Fruit fly (Drosophila melanogaster): ENCODE measurements around the gene CG14961.

CG14961 gene

DNA sequence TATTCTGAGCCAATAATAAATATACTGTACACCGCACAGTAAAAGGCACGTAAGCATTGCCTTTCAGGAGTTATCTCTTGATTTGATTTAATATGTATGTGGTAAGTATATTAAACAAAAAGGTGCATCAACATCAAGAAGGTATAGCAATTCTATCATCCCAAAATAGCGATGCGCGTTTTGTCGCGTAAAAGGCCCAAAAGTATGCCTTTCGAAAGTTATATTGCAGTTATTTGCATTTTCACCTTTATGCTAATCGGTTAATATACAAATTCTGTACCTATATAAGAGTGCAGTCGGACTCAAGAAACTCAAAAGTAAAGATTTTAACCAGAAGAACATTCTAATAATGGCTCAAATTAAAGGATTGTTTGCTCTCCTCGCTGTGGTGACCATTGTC lies 14.6 kb upstream of the CG14961 start, which contains the start of gene Drsl4:
Drsl4 (plus strand) TSS at position 333 of the 400 bp plus-strand sequence.
- TF ChIP-seq noc (tag; optimal IDR thresholded peaks at IDR 0.05), result no peak

- TF ChIP-seq noc (tag; optimal IDR thresholded peaks at IDR 0.05), result no peak
Observed at dm6 chr3L:3316441-3316840, 13.4 kb upstream of the CG14961 start, which contains the start of gene Drsl5. Gene Drsl5 (plus strand): TSS chr3L:3316781.

dm6 chr3L:3319223-3319643 lies 10.6 kb upstream of the CG14961 start, which contains the start of the genes PIG-C, CG12016 and Dpm2:
Gene PIG-C (minus strand): TSS chr3L:3319232.
Gene CG12016 (plus strand): TSS chr3L:3319555.
Gene Dpm2 (plus strand): TSS chr3L:3319555.
- TF ChIP-seq noc (tag; optimal IDR thresholded peaks at IDR 0.05), result peak; percentile 16

DNA sequence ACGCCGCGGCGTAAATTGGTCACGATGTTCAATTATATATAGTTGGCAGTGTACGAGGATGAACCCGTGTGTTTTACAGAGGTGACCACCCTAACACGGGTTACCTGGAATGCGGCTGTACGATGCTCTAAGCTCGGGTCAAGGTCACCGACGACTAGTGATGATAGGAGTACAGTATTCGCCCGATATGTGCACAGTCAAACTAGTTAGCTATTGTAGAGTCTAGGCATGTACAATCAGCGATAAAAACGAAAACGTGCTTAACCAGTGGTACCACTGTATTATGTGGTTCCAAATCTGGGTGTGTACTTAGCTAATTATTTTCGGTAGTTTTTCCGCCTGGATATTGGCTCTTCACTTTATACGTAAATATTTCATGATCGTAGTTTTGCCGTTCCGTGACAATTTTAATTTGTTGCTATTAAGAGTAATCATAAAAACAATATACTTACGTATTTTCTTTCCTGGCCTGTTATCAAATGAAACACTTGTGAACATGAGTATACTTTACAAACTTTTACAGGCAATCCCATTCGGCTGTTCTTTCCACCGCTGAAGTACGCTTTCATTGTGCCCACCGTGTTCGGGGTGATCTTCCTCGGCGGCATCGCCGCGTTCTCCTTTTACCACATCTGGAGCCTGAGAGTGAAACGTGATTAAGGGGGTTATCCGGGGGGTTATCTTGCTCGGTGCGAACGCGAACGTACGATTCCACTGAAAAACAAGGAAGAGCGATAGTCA lies 9.7 kb upstream of the CG14961 start:
- TF ChIP-seq noc (tag; optimal IDR thresholded peaks at IDR 0.05), result peak; percentile 69

dm6 chr3L:3325597-3325924 lies 4.3 kb upstream of the CG14961 start:
- no peak for TF ChIP-seq noc (tag; optimal IDR thresholded peaks at IDR 0.05)

- peak; percentile 30 for TF ChIP-seq noc (tag; optimal IDR thresholded peaks at IDR 0.05)
Observed at dm6 chr3L:3325925-3326903, 3.6 kb upstream of the CG14961 start, which contains the start of gene Gtpx. Gene Gtpx (plus strand): TSS chr3L:3326265.

DNA sequence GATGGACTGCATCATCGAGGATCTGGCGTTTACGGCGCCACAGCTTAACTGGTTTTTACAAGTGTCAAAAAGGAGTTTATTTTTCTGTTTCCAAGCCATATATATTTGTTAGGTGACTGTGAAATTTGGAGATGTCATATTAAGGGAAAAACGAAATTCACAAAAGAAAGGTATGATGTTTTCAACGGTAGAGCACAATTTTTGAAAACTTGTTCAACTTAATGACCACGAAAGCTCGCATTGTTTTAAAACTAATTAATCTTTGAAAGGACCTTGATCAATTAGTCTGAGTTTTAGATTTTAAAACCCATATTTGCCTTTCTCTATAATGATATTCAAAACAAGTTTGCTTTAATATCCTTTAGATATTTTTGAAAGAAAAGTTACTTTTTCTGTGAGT lies 1.1 kb upstream of the CG14961 start, which contains the start of gene Strip:
Strip (minus strand) TSS at position 101 of the 400 bp plus-strand sequence.
- TF ChIP-seq noc (tag; optimal IDR thresholded peaks at IDR 0.05), result no peak

DNA sequence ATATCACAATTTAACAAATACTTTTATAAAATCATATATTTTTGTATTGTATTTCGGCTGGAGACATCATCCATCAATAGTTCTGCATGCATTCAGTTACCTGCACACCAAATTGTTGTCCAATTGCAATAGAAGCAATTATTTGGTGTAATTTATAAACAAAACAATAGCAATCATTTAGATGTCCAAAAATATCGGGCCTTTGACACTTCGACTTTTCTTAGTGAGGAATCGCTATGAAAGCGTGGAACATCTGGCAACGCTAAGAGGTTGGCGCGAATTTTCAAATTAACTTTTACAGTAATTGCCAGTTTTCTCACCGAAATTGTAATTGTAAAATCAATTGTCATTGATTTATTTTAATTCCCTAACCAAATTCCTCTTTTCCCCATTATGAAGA lies 4.9 kb downstream of the CG14961 start, which contains the start of gene CG14969:
CG14969 (minus strand) TSS at position 195 of the 400 bp plus-strand sequence.
- no peak for TF ChIP-seq noc (tag; optimal IDR thresholded peaks at IDR 0.05)

DNA sequence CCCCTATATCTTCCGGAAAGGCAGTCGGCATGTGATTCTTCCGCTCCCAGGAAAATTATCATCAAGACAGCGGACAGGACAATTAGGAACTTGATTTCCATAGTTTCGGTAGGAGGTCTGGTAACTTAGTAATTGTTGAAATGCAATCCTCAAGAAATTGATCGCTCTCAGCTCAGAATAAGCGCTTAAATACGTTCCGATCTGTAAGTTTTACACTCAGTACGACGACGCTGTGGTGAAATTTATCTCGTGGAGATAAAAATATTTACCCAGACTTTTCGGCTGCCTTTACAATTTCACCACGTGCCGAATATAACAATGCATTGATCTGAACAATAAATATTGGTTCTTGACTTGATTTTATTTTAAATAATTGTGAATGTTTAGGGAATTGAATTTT lies 5.8 kb downstream of the CG14961 start, which contains the start of gene Drsl1:
Drsl1 (minus strand) TSS at position 101 of the 400 bp plus-strand sequence.
- TF ChIP-seq noc (tag; optimal IDR thresholded peaks at IDR 0.05), result no peak

dm6 chr3L:3336368-3337164 lies 6.7 kb downstream of the CG14961 start, which contains the start of the genes Drsl6 and kst:
Gene Drsl6 (minus strand): TSS chr3L:3336418.
Gene kst (plus strand): TSS chr3L:3336860.
- peak; percentile 22 for TF ChIP-seq noc (tag; optimal IDR thresholded peaks at IDR 0.05)

dm6 chr3L:3337345-3337928 lies 7.6 kb downstream of the CG14961 start:
- no peak for TF ChIP-seq noc (tag; optimal IDR thresholded peaks at IDR 0.05)

DNA sequence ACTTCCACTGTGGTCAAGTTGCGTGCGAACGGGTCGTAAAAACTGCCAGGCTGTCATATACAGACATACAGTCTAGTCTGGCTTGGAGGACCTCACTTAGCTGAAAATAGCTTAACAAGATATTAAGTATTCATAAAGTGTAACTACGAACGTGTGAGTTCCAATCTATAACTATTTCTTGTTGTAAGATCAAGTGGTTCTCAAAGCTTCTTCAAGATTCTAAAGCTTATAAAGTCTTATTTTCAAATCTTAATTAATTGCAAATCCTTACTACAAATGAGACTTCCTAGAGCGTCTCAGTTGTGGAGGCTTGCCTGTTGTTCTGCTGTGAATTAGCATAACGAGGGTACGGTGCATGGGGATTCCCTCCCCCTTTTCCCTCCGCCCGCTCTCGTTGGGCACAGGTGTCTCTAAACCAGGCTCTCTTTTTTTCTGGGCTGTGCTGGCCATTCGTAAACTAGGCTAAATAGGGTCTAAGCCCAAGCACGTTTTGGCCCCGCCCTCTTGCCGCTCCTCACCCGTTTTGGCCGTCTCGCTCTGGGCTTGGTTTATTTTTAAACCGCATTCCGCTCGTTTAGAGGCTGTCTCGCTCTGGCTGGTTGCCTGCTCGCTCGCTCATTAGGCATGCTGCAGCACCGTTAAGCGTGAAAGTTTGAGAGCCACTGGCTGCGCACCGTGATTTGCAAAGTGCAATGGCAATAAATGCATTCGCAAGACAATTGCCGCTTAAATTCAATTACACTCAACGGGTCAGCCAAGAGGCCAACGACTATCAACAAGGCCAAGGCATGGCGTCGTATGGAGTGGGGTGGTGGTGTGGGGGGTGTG lies 8.4 kb downstream of the CG14961 start:
- TF ChIP-seq noc (tag; optimal IDR thresholded peaks at IDR 0.05), result no peak

DNA sequence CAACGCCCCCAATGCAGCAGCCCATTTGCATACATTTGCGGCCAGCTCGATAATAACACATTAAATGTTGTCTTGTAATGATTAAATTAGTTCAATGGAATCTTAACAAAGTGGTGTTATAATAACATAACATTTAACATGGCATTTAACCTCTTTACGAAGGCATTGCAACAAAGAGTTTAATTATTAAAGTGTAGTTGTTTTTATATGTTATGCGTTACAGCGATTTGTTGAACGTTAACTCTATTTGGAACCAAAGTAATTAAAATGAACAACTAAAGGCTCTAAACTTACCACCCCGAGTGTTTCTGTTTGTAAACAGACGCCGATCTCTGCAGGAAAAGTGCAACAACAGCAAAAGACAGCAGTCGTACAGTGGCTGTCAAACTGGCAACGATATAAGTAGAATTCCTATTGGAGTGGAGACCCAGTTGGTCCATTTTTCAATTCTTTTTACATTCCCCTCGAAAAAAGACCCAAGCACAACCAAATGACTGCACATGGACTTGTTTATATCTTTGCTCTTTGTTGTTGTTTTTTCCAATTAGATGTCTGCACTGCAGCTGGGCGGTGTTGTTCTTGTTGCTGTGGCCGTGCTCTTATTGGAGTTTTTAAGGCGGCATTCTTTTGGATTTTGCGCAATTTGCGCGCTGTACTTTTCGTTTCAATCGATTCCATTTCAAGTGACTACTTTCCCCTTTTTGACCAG lies 9.2 kb downstream of the CG14961 start:
- no peak for TF ChIP-seq noc (tag; optimal IDR thresholded peaks at IDR 0.05)
